Fruit fly (Drosophila melanogaster) whole organism, embryonic: ENCODE results near the gene fru.
A peak's percentile ranks its signal among the peaks of the same experiment; 100 is the strongest.

Experiments
- ATbp ChIP-seq: fragments of 200-800 bp; sonication (Bioruptor generic); optimal IDR thresholded peaks from 2 replicates; lab custom pipeline; 2017; ENCODE audit warnings: missing biosample characterization, mild to moderate bottlenecking, missing genetic modification characterization, missing genetic modification reagents
- Antp ChIP-seq: fragments of 200-800 bp; sonication (Bioruptor generic); optimal IDR thresholded peaks from 3 replicates; lab custom pipeline; 2016; ENCODE audit warnings: missing biosample characterization, missing genetic modification characterization
- C15 ChIP-seq: fragments of 200-800 bp; sonication (Bioruptor generic); IDR thresholded peaks from 3 replicates; pipeline ENCODE4 v1.3.6; 2022; ENCODE audit warnings: missing biosample characterization, missing genetic modification characterization
- CG10274 ChIP-seq: fragments of 200-800 bp; sonication (Bioruptor generic); optimal IDR thresholded peaks from 3 replicates; lab custom pipeline; 2017; ENCODE audit warnings: missing biosample characterization, mild to moderate bottlenecking, missing genetic modification characterization
- CG10565 ChIP-seq: fragments of 200-800 bp; sonication (Bioruptor generic); optimal IDR thresholded peaks from 3 replicates; lab custom pipeline; 2016; ENCODE audit warnings: missing biosample characterization, mild to moderate bottlenecking, missing genetic modification characterization
- CG10959 ChIP-seq: fragments of 200-800 bp; sonication (Bioruptor generic); IDR thresholded peaks from 2 replicates; pipeline ENCODE4 v1.3.6; 2022; ENCODE audit warnings: missing biosample characterization, missing genetic modification characterization
- CG11247 ChIP-seq: fragments of 200-800 bp; sonication (Bioruptor generic); IDR thresholded peaks from 2 replicates; pipeline ENCODE4 v1.3.6; 2022; ENCODE audit warnings: missing biosample characterization, missing genetic modification characterization
- CG11560 ChIP-seq: fragments of 200-800 bp; sonication (Bioruptor generic); IDR thresholded peaks from 3 replicates; pipeline ENCODE4 v1.3.6; 2022; ENCODE audit warnings: missing biosample characterization, missing genetic modification characterization
- CG11695 ChIP-seq: fragments of 200-800 bp; sonication (Bioruptor generic); IDR thresholded peaks from 3 replicates; pipeline ENCODE4 v1.3.6; 2022; ENCODE audit warnings: missing biosample characterization, missing genetic modification characterization
- CG12071 ChIP-seq: fragments of 200-800 bp; sonication (Bioruptor generic); optimal IDR thresholded peaks from 3 replicates; lab custom pipeline; 2018; ENCODE audit warnings: missing biosample characterization, mild to moderate bottlenecking, missing genetic modification characterization
- CG15011 ChIP-seq: fragments of 200-800 bp; sonication (Bioruptor generic); optimal IDR thresholded peaks from 3 replicates; lab custom pipeline; 2018; ENCODE audit warnings: missing biosample characterization, mild to moderate bottlenecking, missing genetic modification characterization
- CG15514 ChIP-seq: fragments of 200-800 bp; sonication (Bioruptor generic); optimal IDR thresholded peaks from 3 replicates; lab custom pipeline; 2017; ENCODE audit warnings: missing biosample characterization, missing genetic modification characterization, mild to moderate bottlenecking, moderate library complexity, missing genetic modification reagents
- CG1832 ChIP-seq: fragments of 200-800 bp; sonication (Bioruptor generic); optimal IDR thresholded peaks from 2 replicates; lab custom pipeline; 2017; ENCODE audit warnings: missing biosample characterization, mild to moderate bottlenecking, missing genetic modification characterization, inconsistent platforms
- CG18476 ChIP-seq: fragments of 200-800 bp; sonication (Bioruptor generic); optimal IDR thresholded peaks from 2 replicates; lab custom pipeline; 2016; ENCODE audit warnings: missing biosample characterization, mild to moderate bottlenecking, missing genetic modification characterization
- CG34422 ChIP-seq: fragments of 200-800 bp; sonication (Bioruptor generic); IDR thresholded peaks from 3 replicates; pipeline ENCODE4 v1.3.6; 2022; ENCODE audit warnings: missing biosample characterization, missing genetic modification characterization
- CG4282 ChIP-seq: fragments of 200-800 bp; sonication (Bioruptor generic); optimal IDR thresholded peaks from 2 replicates; lab custom pipeline; 2016; ENCODE audit warnings: missing biosample characterization, missing genetic modification characterization
- CG4404 ChIP-seq: fragments of 200-800 bp; sonication (Bioruptor generic); IDR thresholded peaks from 2 replicates; pipeline ENCODE4 v1.3.6; 2022; ENCODE audit warnings: missing biosample characterization, missing genetic modification characterization
- CG5245 ChIP-seq: fragments of 200-800 bp; sonication (Bioruptor generic); optimal IDR thresholded peaks from 3 replicates; lab custom pipeline; 2016; ENCODE audit warnings: missing biosample characterization, missing genetic modification characterization
- CG6254 ChIP-seq: fragments of 200-800 bp; sonication (Bioruptor generic); optimal IDR thresholded peaks from 3 replicates; lab custom pipeline; 2017; ENCODE audit warnings: mild to moderate bottlenecking, missing biosample characterization, missing genetic modification reagents, missing genetic modification characterization
- CG7839 ChIP-seq: fragments of 200-800 bp; sonication (Bioruptor generic); optimal IDR thresholded peaks from 3 replicates; lab custom pipeline; 2018; ENCODE audit warnings: missing biosample characterization, mild to moderate bottlenecking, missing genetic modification characterization, moderate library complexity
- CG8478 ChIP-seq: fragments of >200 bp; optimal IDR thresholded peaks from 2 replicates; lab custom pipeline; 2018
- CG8944 ChIP-seq: fragments of 200-800 bp; sonication (Bioruptor generic); optimal IDR thresholded peaks from 3 replicates; lab custom pipeline; 2016; ENCODE audit warnings: missing biosample characterization, missing genetic modification characterization
- CG9932 ChIP-seq: fragments of 200-800 bp; sonication (Bioruptor generic); IDR thresholded peaks from 2 replicates; pipeline ENCODE4 v1.3.6; 2022; ENCODE audit warnings: missing biosample characterization, missing genetic modification characterization
- Dip3 ChIP-seq: fragments of 200-800 bp; sonication (Bioruptor generic); optimal IDR thresholded peaks from 3 replicates; lab custom pipeline; 2016; ENCODE audit warnings: missing biosample characterization, missing genetic modification characterization
- Doc2 ChIP-seq: fragments of 200-800 bp; sonication (Bioruptor generic); IDR thresholded peaks from 2 replicates; pipeline ENCODE4 v1.3.6; 2022; ENCODE audit warnings: missing biosample characterization, missing genetic modification characterization
- E2f2 ChIP-seq: fragments of 200-800 bp; sonication (Bioruptor generic); IDR thresholded peaks from 2 replicates; pipeline ENCODE4 v1.3.6; 2022; ENCODE audit warnings: missing biosample characterization, missing genetic modification characterization
- ERR ChIP-seq: fragments of 200-800 bp; sonication (Bioruptor generic); optimal IDR thresholded peaks from 2 replicates; lab custom pipeline; 2016; ENCODE audit warnings: missing biosample characterization, missing genetic modification characterization
- Gsc ChIP-seq: fragments of 200-800 bp; sonication (Bioruptor generic); IDR thresholded peaks from 2 replicates; pipeline ENCODE4 v1.3.6; 2022; ENCODE audit warnings: missing biosample characterization, missing genetic modification characterization
- HLH4C ChIP-seq: fragments of 200-800 bp; sonication (Bioruptor generic); IDR thresholded peaks from 3 replicates; pipeline ENCODE4 v1.3.6; 2022; ENCODE audit warnings: missing biosample characterization, missing genetic modification characterization; ENCODE audit not compliant: partially characterized antibody
- HLHmδ ChIP-seq: fragments of 200-800 bp; sonication (Bioruptor generic); optimal IDR thresholded peaks from 2 replicates; lab custom pipeline; 2018; ENCODE audit warnings: missing biosample characterization, mild to moderate bottlenecking, missing genetic modification characterization, moderate library complexity
- Hey ChIP-seq: fragments of 200-800 bp; sonication (Bioruptor generic); optimal IDR thresholded peaks from 3 replicates; lab custom pipeline; 2018; ENCODE audit warnings: missing biosample characterization, mild to moderate bottlenecking, missing genetic modification characterization
- MBD-R2 ChIP-seq: fragments of 200-800 bp; sonication (Bioruptor generic); IDR thresholded peaks from 2 replicates; pipeline ENCODE4 v1.3.6; 2022; ENCODE audit warnings: missing biosample characterization, missing genetic modification characterization
- MESR4 ChIP-seq: fragments of 200-800 bp; sonication (Bioruptor generic); optimal IDR thresholded peaks from 2 replicates; lab custom pipeline; 2018; ENCODE audit warnings: missing biosample characterization, mild to moderate bottlenecking, missing genetic modification characterization, moderate library complexity
- Mad ChIP-seq: fragments of 200-800 bp; sonication (Bioruptor generic); optimal IDR thresholded peaks from 2 replicates; lab custom pipeline; 2016; ENCODE audit warnings: missing biosample characterization, missing genetic modification characterization
- NC2β ChIP-seq: fragments of 200-800 bp; sonication (Bioruptor generic); optimal IDR thresholded peaks from 2 replicates; lab custom pipeline; 2016; ENCODE audit warnings: missing biosample characterization, missing genetic modification characterization
- Optix ChIP-seq: fragments of 200-800 bp; sonication (Bioruptor generic); IDR thresholded peaks from 3 replicates; pipeline ENCODE4 v1.3.6; 2022; ENCODE audit warnings: missing biosample characterization, missing genetic modification characterization
- Ptx1 ChIP-seq: fragments of 200-800 bp; sonication (Bioruptor generic); IDR thresholded peaks from 2 replicates; pipeline ENCODE4 v1.3.6; 2022; ENCODE audit warnings: missing biosample characterization, missing genetic modification characterization
- YL-1 ChIP-seq: fragments of 200-800 bp; sonication (Bioruptor generic); optimal IDR thresholded peaks from 3 replicates; lab custom pipeline; 2017; ENCODE audit warnings: missing biosample characterization, mild to moderate bottlenecking, missing genetic modification characterization
- bcd ChIP-seq: fragments of 200-800 bp; sonication (Bioruptor generic); optimal IDR thresholded peaks from 2 replicates; lab custom pipeline; 2017; ENCODE audit warnings: missing biosample characterization, mild to moderate bottlenecking, missing genetic modification characterization
- bowl ChIP-seq: fragments of 200-800 bp; sonication (Bioruptor generic); IDR thresholded peaks from 2 replicates; pipeline ENCODE4 v1.3.6; 2022; ENCODE audit warnings: missing biosample characterization, missing genetic modification characterization
- br ChIP-seq: fragments of >200 bp; optimal IDR thresholded peaks from 2 replicates; lab custom pipeline; 2017
- cwo ChIP-seq: fragments of 200-800 bp; sonication (Bioruptor generic); optimal IDR thresholded peaks from 3 replicates; lab custom pipeline; 2017; ENCODE audit warnings: missing biosample characterization, missing genetic modification characterization, mild to moderate bottlenecking, moderate library complexity, missing genetic modification reagents
- eve ChIP-seq, 2 experiments: fragments of >200 bp; optimal IDR thresholded peaks; 2 replicates each; lab custom pipeline; 2017; ENCODE audit warnings: missing biosample characterization in 2 of 2, missing genetic modification characterization in 2 of 2
- gcm ChIP-seq: fragments of 200-800 bp; sonication (Bioruptor generic); optimal IDR thresholded peaks from 2 replicates; lab custom pipeline; 2019; ENCODE audit warnings: missing biosample characterization, mild to moderate bottlenecking, missing genetic modification characterization, moderate library complexity
- ken ChIP-seq: fragments of 200-800 bp; sonication (Bioruptor generic); IDR thresholded peaks from 3 replicates; pipeline ENCODE4 v1.3.6; 2022; ENCODE audit warnings: missing biosample characterization, missing genetic modification characterization
- lmd ChIP-seq: fragments of 200-800 bp; sonication (Bioruptor generic); IDR thresholded peaks from 2 replicates; pipeline ENCODE4 v1.3.6; 2022; ENCODE audit warnings: missing biosample characterization, missing genetic modification characterization
- sens-2 ChIP-seq: fragments of 200-800 bp; sonication (Bioruptor generic); IDR thresholded peaks from 2 replicates; pipeline ENCODE4 v1.3.6; 2022; ENCODE audit warnings: missing biosample characterization, missing genetic modification characterization
- sqz ChIP-seq: fragments of 200-800 bp; sonication (Bioruptor generic); optimal IDR thresholded peaks from 3 replicates; lab custom pipeline; 2018; ENCODE audit warnings: missing biosample characterization, mild to moderate bottlenecking, missing genetic modification characterization
- tgo ChIP-seq: fragments of 200-800 bp; sonication (Bioruptor generic); IDR thresholded peaks from 3 replicates; pipeline ENCODE4 v1.3.6; 2022; ENCODE audit warnings: missing biosample characterization, missing genetic modification characterization
- usp ChIP-seq: fragments of >200 bp; optimal IDR thresholded peaks from 2 replicates; lab custom pipeline; 2017; ENCODE audit warnings: missing biosample characterization, missing genetic modification characterization
- zen2 ChIP-seq: fragments of 200-800 bp; sonication (Bioruptor generic); IDR thresholded peaks from 3 replicates; pipeline ENCODE4 v1.3.6; 2022; ENCODE audit warnings: missing biosample characterization, missing genetic modification characterization; ENCODE audit not compliant: partially characterized antibody

The fru gene

dm6 chr3R:18573699-18574259 lies 28.4 kb upstream of the fru start (continued):
- TF ChIP-seq Mad (peak; percentile 89), CG15514 (GFP tag; lab: Kevin White, UChicago) (peak; percentile 83), usp (GFP tag; lab: Kevin White, UChicago) (no peak), CG11695 (GFP tag; lab: Robert Waterston, UW) (peak; percentile 95), Doc2 (GFP tag; lab: Robert Waterston, UW) (peak; percentile 61), CG11247 (GFP tag; lab: Robert Waterston, UW) (peak; percentile 80), CG34422 (GFP tag; lab: Robert Waterston, UW) (peak; percentile 86), ERR (GFP tag; lab: Kevin White, UChicago) (peak; percentile 90), CG9932 (peak; percentile 93), CG15011 (GFP tag; lab: Kevin White, UChicago) (peak; percentile 81), CG8944 (GFP tag; lab: Kevin White, UChicago) (peak; percentile 83), gcm (GFP tag; lab: Kevin White, UChicago) (peak; percentile 94), zen2 (no peak), HLHmδ (GFP tag; lab: Kevin White, UChicago) (no peak), cwo (peak; percentile 92), tgo (GFP tag; lab: Robert Waterston, UW) (peak; percentile 93), MBD-R2 (peak; percentile 72), Hey (peak; percentile 56), br (no peak), E2f2 (GFP tag; lab: Robert Waterston, UW) (peak; percentile 73), sens-2 (GFP tag; lab: Robert Waterston, UW) (peak; percentile 75), NC2β (GFP tag; lab: Kevin White, UChicago) (peak; percentile 89), ATbp (GFP tag; lab: Kevin White, UChicago) (peak; percentile 91), Ptx1 (peak; percentile 95), CG6254 (GFP tag; lab: Kevin White, UChicago) (peak; percentile 88), HLH4C (no peak), CG10274 (peak; percentile 75), CG7839 (peak; percentile 94), CG18476 (peak; percentile 92), CG12071 (peak; percentile 83), CG5245 (peak; percentile 82), CG1832 (GFP tag; lab: Kevin White, UChicago) (no peak), Optix (peak; percentile 56; the same call in 1 of the 3 replicates), eve (GFP tag; optimal IDR thresholded peaks at IDR 0.05; lab: Kevin White, UChicago) (peak; percentile 37 to 99), MESR4 (GFP tag; lab: Kevin White, UChicago) (peak; percentile 29), CG10959 (GFP tag; lab: Robert Waterston, UW) (0 out of 2 replicates have a peak, but pooled peaks have one; percentile 50), Antp (GFP tag; lab: Kevin White, UChicago) (peak; percentile 83), ken (GFP tag; lab: Robert Waterston, UW) (peak; percentile 77; the same call in 2 of the 3 replicates), Gsc (GFP tag; lab: Robert Waterston, UW) (peak; percentile 65), CG11560 (tag; lab: Robert Waterston, UW) (peak; percentile 81), bcd (GFP tag; lab: Kevin White, UChicago) (peak; percentile 92), lmd (GFP tag; lab: Robert Waterston, UW) (peak; percentile 95), sqz (GFP tag; lab: Kevin White, UChicago) (peak; percentile 83), C15 (GFP tag; lab: Robert Waterston, UW) (peak; percentile 81; the same call in 2 of the 3 replicates), CG4282 (peak; percentile 74), bowl (GFP tag; lab: Robert Waterston, UW) (peak; percentile 68; the same call in 1 of the 2 replicates), Dip3 (GFP tag; lab: Kevin White, UChicago) (peak; percentile 95), CG4404 (GFP tag; lab: Robert Waterston, UW) (peak; percentile 82), CG8478 (no peak), CG10565 (peak; percentile 76), YL-1 (GFP tag; lab: Kevin White, UChicago) (peak; percentile 87)
